Fruit fly (Drosophila melanogaster) whole organism, pupa: ENCODE data around the gene CG12520.

Experiments used
- CG10348 ChIP-seq: fragments of 200-800 bp; sonication (Bioruptor generic); IDR thresholded peaks from 2 replicates; pipeline ENCODE4 v1.3.6; 2022; ENCODE audit warnings: missing biosample characterization, missing genetic modification characterization
- CG12605 ChIP-seq: fragments of 200-800 bp; sonication (Bioruptor generic); IDR thresholded peaks from 2 replicates; pipeline ENCODE4 v1.3.6; 2022; ENCODE audit warnings: missing biosample characterization, missing genetic modification characterization
- CG13204 ChIP-seq: fragments of 200-800 bp; sonication (Bioruptor generic); optimal IDR thresholded peaks from 2 replicates; lab custom pipeline; 2018; ENCODE audit warnings: missing biosample characterization, mild to moderate bottlenecking, missing genetic modification characterization, moderate library complexity
- CG14655 ChIP-seq: fragments of 200-800 bp; sonication (Bioruptor generic); optimal IDR thresholded peaks from 3 replicates; lab custom pipeline; 2017; ENCODE audit warnings: mild to moderate bottlenecking, missing biosample characterization, missing genetic modification reagents, missing genetic modification characterization
- CG15710 ChIP-seq: fragments of 200-800 bp; sonication (Bioruptor generic); optimal IDR thresholded peaks from 2 replicates; lab custom pipeline; 2018; ENCODE audit warnings: missing biosample characterization, mild to moderate bottlenecking, missing genetic modification characterization, moderate library complexity
- CG17806 ChIP-seq: fragments of 200-800 bp; sonication (Bioruptor generic); optimal IDR thresholded peaks from 2 replicates; lab custom pipeline; 2018; ENCODE audit warnings: missing biosample characterization, mild to moderate bottlenecking, missing genetic modification characterization, moderate library complexity
- CG32121 ChIP-seq: fragments of 200-800 bp; sonication (Bioruptor generic); IDR thresholded peaks from 2 replicates; pipeline ENCODE4 v1.3.6; 2022; ENCODE audit warnings: missing biosample characterization, missing genetic modification characterization
- CG34367 ChIP-seq: fragments of 200-800 bp; sonication (Bioruptor generic); optimal IDR thresholded peaks from 2 replicates; lab custom pipeline; 2018; ENCODE audit warnings: missing biosample characterization, mild to moderate bottlenecking, missing genetic modification characterization
- CG4496 ChIP-seq: fragments of 200-800 bp; sonication (Bioruptor generic); IDR thresholded peaks from 3 replicates; pipeline ENCODE4 v1.3.6; 2022; ENCODE audit warnings: missing biosample characterization, missing genetic modification characterization
- CG8159 ChIP-seq: fragments of 200-800 bp; sonication (Bioruptor generic); optimal IDR thresholded peaks from 3 replicates; lab custom pipeline; 2018; ENCODE audit warnings: missing biosample characterization, mild to moderate bottlenecking, missing genetic modification characterization, moderate library complexity
- CG8301 ChIP-seq: fragments of 200-800 bp; sonication (Bioruptor generic); optimal IDR thresholded peaks from 2 replicates; lab custom pipeline; 2018; ENCODE audit warnings: missing biosample characterization, mild to moderate bottlenecking, missing genetic modification characterization
- CG9948 ChIP-seq: fragments of 200-800 bp; sonication (Bioruptor generic); optimal IDR thresholded peaks from 2 replicates; lab custom pipeline; 2018; ENCODE audit warnings: missing biosample characterization, mild to moderate bottlenecking, missing genetic modification characterization, moderate library complexity
- D1 ChIP-seq: fragments of 200-800 bp; sonication (Bioruptor generic); optimal IDR thresholded peaks from 2 replicates; lab custom pipeline; 2018; ENCODE audit warnings: missing biosample characterization, mild to moderate bottlenecking, missing genetic modification characterization, moderate library complexity
- EcR ChIP-seq: fragments of 200-800 bp; sonication (Bioruptor generic); optimal IDR thresholded peaks from 3 replicates; lab custom pipeline; 2019; ENCODE audit warnings: missing biosample characterization, missing genetic modification characterization, mild to moderate bottlenecking, moderate library complexity, missing genetic modification reagents
- Ets98B ChIP-seq: fragments of 200-800 bp; sonication (Bioruptor generic); IDR thresholded peaks from 2 replicates; pipeline ENCODE4 v1.3.6; 2022; ENCODE audit warnings: missing biosample characterization, missing genetic modification characterization
- Pif1A ChIP-seq: fragments of 200-800 bp; sonication (Bioruptor generic); optimal IDR thresholded peaks from 3 replicates; lab custom pipeline; 2016; ENCODE audit warnings: missing biosample characterization, missing genetic modification characterization
- Pif1B ChIP-seq: fragments of 200-800 bp; sonication (Bioruptor generic); optimal IDR thresholded peaks from 3 replicates; lab custom pipeline; 2016; ENCODE audit warnings: missing biosample characterization, missing genetic modification characterization
- Snoo ChIP-seq: fragments of 200-800 bp; sonication (Bioruptor generic); optimal IDR thresholded peaks from 3 replicates; lab custom pipeline; 2017; ENCODE audit warnings: missing biosample characterization, mild to moderate bottlenecking, missing genetic modification characterization, inconsistent platforms
- fd96Ca ChIP-seq: fragments of 200-800 bp; sonication (Bioruptor generic); IDR thresholded peaks from 3 replicates; pipeline ENCODE4 v1.3.6; 2022; ENCODE audit warnings: missing biosample characterization, missing genetic modification characterization
- gl ChIP-seq: fragments of 200-800 bp; sonication (Bioruptor generic); optimal IDR thresholded peaks from 2 replicates; lab custom pipeline; 2018; ENCODE audit warnings: missing biosample characterization, mild to moderate bottlenecking, missing genetic modification characterization
- rn ChIP-seq: fragments of 200-800 bp; sonication (Bioruptor generic); IDR thresholded peaks from 2 replicates; pipeline ENCODE4 v1.3.6; 2022; ENCODE audit warnings: missing biosample characterization, missing genetic modification characterization

Gene CG12520

DNA sequence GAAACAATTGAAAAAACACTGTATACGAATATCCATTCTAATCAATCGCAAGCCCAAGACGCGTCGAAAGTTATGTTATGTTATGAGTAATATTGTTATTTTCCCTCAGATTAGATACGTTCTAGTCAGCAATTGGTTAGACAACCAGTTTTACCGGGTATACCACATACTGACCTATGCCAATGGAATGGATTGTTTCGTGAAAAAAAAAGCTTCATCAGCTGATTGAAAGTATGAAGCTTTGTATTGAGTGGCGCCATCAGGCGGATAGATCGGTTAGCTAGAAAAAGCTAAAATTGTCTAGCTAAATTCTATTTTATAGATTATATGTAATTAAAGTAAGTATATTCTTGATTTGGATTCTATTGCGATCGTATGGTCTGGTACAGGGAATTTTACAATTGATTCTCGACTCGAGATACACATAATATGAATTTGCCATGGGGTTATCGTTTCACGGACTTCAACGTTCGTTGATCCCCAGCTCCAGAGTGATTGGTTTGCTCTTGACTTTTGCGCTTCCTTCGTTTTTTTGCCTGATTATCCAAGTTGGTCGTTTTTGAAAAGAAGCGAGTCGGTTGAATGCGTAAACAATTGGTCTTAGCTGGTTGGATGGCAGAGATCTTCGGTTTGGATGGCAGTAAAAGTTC lies at the start of gene CG12520:
TSS of gene CG12520 (minus strand) at position 159 of the 650 bp plus-strand sequence.
- TF ChIP-seq EcR (peak; percentile 66), CG15710 (tag; lab: Kevin White, UChicago) (no peak), fd96Ca (GFP tag; lab: Robert Waterston, UW) (no peak), Ets98B (GFP tag; lab: Robert Waterston, UW) (no peak), CG8301 (tag; lab: Kevin White, UChicago) (no peak), CG8159 (tag; lab: Kevin White, UChicago) (no peak)

DNA sequence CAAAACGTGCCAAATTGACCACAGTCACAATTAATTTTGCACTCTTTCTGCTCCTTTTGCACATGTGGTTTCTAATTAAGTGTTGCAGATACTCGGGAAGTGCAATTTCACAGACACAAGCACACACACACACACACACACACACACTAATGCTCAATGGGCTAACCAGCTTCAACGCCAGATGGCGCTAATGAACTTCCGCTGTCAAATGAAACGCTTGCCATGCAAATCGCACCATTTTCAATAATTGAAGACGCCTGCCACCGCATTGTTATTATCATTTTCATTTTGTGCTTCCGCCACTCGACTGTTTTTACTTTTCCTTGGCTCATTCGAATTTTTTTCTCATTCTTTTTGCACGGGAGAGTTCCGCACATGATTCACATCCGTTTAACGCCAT lies 46.8 kb upstream of the CG12520 start:
- TF ChIP-seq CG32121 (GFP tag; lab: Robert Waterston, UW) (no peak), CG10348 (no peak), Snoo (tag; lab: Kevin White, UChicago) (no peak), CG15710 (tag; lab: Kevin White, UChicago) (no peak), CG14655 (no peak)

DNA sequence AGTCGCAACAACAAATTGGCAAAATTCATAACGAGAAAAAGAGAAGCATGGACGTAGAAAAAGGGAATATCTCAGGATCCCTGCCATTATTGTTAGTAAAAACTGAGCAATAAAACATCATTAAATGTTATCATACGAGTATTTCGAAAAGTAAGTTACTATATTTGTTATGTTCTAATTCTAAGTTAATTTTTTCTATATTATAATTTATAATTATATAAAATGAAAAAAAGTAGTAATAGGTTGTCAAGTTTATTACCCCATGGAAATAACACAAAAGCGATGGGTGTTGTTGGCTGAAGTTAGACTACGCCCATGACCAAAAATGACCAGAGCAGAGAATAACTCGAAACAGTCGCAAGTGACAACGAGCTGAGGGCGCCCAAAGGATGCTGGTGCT lies 12.9 kb upstream of the CG12520 start:
- TF ChIP-seq fd96Ca (GFP tag; lab: Robert Waterston, UW) (peak; percentile 35; the same call in 1 of the 3 replicates), CG4496 (no peak), CG8301 (tag; lab: Kevin White, UChicago) (no peak), Pif1B (GFP tag; lab: Kevin White, UChicago) (no peak), Pif1A (no peak), CG12605 (GFP tag; lab: Robert Waterston, UW) (no peak), CG10348 (no peak), EcR (no peak), D1 (no peak), CG8159 (tag; lab: Kevin White, UChicago) (peak; percentile 33), CG9948 (tag; lab: Kevin White, UChicago) (peak; percentile 1), CG15710 (tag; lab: Kevin White, UChicago) (peak; percentile 83), CG17806 (tag; lab: Kevin White, UChicago) (no peak), CG32121 (GFP tag; lab: Robert Waterston, UW) (no peak; the same call in 1 of the 2 replicates), CG13204 (GFP tag; lab: Kevin White, UChicago) (peak; percentile 63), CG14655 (no peak), Snoo (tag; lab: Kevin White, UChicago) (peak; percentile 85), Ets98B (GFP tag; lab: Robert Waterston, UW) (no peak), gl (tag; lab: Kevin White, UChicago) (no peak), rn (GFP tag; lab: Robert Waterston, UW) (no peak), CG34367 (tag; lab: Kevin White, UChicago) (peak; percentile 62)

DNA sequence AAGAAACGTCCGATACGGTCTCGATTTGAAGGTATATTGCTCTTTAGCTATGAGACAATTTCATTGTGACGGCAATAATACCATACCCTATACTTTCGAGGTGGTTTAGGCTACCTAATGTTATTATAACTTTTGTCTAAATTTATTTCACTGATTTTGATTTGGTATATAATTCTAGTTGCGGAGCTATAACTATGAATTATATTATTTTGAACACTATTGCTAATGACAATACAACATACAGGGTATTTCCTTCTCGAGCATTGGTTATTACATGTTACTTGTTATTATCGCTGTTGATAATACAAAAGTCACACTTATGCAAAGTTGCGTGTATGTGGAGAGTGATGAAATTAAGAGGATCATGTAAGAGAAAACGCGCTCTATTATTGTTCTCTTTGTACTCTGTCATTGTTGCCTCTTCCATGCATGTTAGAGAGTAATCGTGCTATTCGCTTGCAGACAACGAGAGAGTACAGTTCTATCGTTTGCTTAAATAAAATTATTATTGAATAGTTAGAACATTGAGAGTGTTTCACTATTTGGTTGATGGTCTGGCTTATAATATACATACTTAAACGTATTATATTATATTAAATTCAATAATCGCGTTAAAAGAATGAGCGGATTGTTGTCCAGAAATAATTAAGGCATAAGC lies 11.2 kb upstream of the CG12520 start, which contains the start of gene CG32115:
TSS of gene CG32115 (minus strand) at position 38 of the 658 bp plus-strand sequence.
- TF ChIP-seq fd96Ca (GFP tag; lab: Robert Waterston, UW) (peak; percentile 69; the same call in 2 of the 3 replicates), CG8159 (tag; lab: Kevin White, UChicago) (peak; percentile 94), Snoo (tag; lab: Kevin White, UChicago) (peak; percentile 96), EcR (peak; percentile 74), CG8301 (tag; lab: Kevin White, UChicago) (peak; percentile 95), Pif1A (peak; percentile 93), CG13204 (GFP tag; lab: Kevin White, UChicago) (no peak), CG10348 (peak; percentile 81), CG4496 (peak; percentile 98), Ets98B (GFP tag; lab: Robert Waterston, UW) (peak; percentile 97), gl (tag; lab: Kevin White, UChicago) (peak; percentile 75), CG34367 (tag; lab: Kevin White, UChicago) (peak; percentile 91), Pif1B (GFP tag; lab: Kevin White, UChicago) (peak; percentile 92), rn (GFP tag; lab: Robert Waterston, UW) (peak; percentile 91), CG17806 (tag; lab: Kevin White, UChicago) (peak; percentile 94), CG15710 (tag; lab: Kevin White, UChicago) (peak; percentile 94), CG14655 (peak; percentile 93), CG32121 (GFP tag; lab: Robert Waterston, UW) (peak; percentile 97), CG12605 (GFP tag; lab: Robert Waterston, UW) (peak; percentile 95), D1 (peak; percentile 63), CG9948 (tag; lab: Kevin White, UChicago) (peak; percentile 91)

DNA sequence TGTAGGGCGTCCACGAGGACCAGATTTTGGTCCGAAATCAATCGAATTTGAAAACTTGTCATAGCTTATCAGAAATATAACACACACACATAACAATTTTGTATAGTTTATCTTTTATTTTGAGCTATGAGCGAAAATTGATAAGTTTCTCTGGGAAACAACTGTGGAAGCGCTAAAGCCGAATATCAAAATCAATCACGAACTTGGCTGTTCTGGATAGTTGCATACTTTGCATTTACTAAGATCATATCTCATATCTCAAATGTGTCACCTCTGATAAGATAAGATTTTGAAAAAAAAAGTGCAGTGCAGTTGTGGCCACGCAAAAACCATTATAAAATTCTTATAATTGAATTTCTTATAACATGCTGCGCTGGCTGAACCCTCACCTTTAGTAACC lies 1.1 kb upstream of the CG12520 start, which contains the start of gene CG32117:
TSS of gene CG32117 (minus strand) at position 101 of the 400 bp plus-strand sequence.
- TF ChIP-seq D1 (no peak), CG8159 (tag; lab: Kevin White, UChicago) (no peak), CG8301 (tag; lab: Kevin White, UChicago) (no peak), Pif1A (no peak), CG4496 (no peak), CG10348 (no peak), EcR (no peak), rn (GFP tag; lab: Robert Waterston, UW) (no peak), CG14655 (no peak), Ets98B (GFP tag; lab: Robert Waterston, UW) (no peak), CG34367 (tag; lab: Kevin White, UChicago) (no peak), CG17806 (tag; lab: Kevin White, UChicago) (no peak), CG12605 (GFP tag; lab: Robert Waterston, UW) (no peak), fd96Ca (GFP tag; lab: Robert Waterston, UW) (no peak), CG13204 (GFP tag; lab: Kevin White, UChicago) (no peak), Pif1B (GFP tag; lab: Kevin White, UChicago) (no peak), CG9948 (tag; lab: Kevin White, UChicago) (no peak)
